Fruit fly (Drosophila melanogaster): ENCODE results near the gene Prp40.

Prp40 gene

dm6 chr2L:3034969-3035368, 11.9 kb downstream of the Prp40 start, which contains the start of gene CG17258:
Gene CG17258, minus strand, starts transcription at chr2L:3035348.
- no peak for TF ChIP-seq CG10543 (GFP tag; optimal IDR thresholded peaks at IDR 0.05)
- no peak for TF ChIP-seq CG7928 (GFP tag; optimal IDR thresholded peaks at IDR 0.05)
- no peak for TF ChIP-seq CG2678 (tag; optimal IDR thresholded peaks at IDR 0.05)
- TF ChIP-seq CTCF (GFP tag; optimal IDR thresholded peaks at IDR 0.05): peak; percentile 78
- no peak for TF ChIP-seq Nf-YB (GFP tag; optimal IDR thresholded peaks at IDR 0.05)
- no peak for TF ChIP-seq repo (GFP tag; optimal IDR thresholded peaks at IDR 0.05)

- no peak for TF ChIP-seq prd (optimal IDR thresholded peaks at IDR 0.05)
- peak; percentile 98 for TF ChIP-seq prd (GFP tag; IDR thresholded peaks at IDR 0.05)
- peak; percentile 93 for TF ChIP-seq CG6272 (GFP tag; IDR thresholded peaks at IDR 0.05)
- TF ChIP-seq crc (GFP tag; optimal IDR thresholded peaks at IDR 0.05): peak; percentile 88
- no peak for TF ChIP-seq CG31441 (GFP tag; IDR thresholded peaks at IDR 0.05)
- peak; percentile 32 for TF ChIP-seq Dp (GFP tag; optimal IDR thresholded peaks at IDR 0.05)
- TF ChIP-seq TFAM (GFP tag; optimal IDR thresholded peaks at IDR 0.05): peak; percentile 38
- TF ChIP-seq CG10543 (GFP tag; optimal IDR thresholded peaks at IDR 0.05): peak; percentile 91
- TF ChIP-seq CG2116 (GFP tag; optimal IDR thresholded peaks at IDR 0.05): peak; percentile 79
- TF ChIP-seq CG18262 (tag; optimal IDR thresholded peaks at IDR 0.05): peak; percentile 91
- peak; percentile 80 for TF ChIP-seq emc (GFP tag; optimal IDR thresholded peaks at IDR 0.05)
- peak; percentile 91 for TF ChIP-seq Atf-2 (GFP tag; optimal IDR thresholded peaks at IDR 0.05)
- peak; percentile 98 for TF ChIP-seq CG9932 (GFP tag; IDR thresholded peaks at IDR 0.05)
- TF ChIP-seq gsb-n (tag; optimal IDR thresholded peaks at IDR 0.05): no peak
- TF ChIP-seq Aef1 (GFP tag; IDR thresholded peaks at IDR 0.05): peak; percentile 91
- peak; percentile 88 for TF ChIP-seq wor (GFP tag; IDR thresholded peaks at IDR 0.05)
- TF ChIP-seq CG8478 (optimal IDR thresholded peaks at IDR 0.05): no peak
- peak; percentile 94 for TF ChIP-seq bab2 (GFP tag; optimal IDR thresholded peaks at IDR 0.05)
- TF ChIP-seq gcm2 (GFP tag; optimal IDR thresholded peaks at IDR 0.05): peak; percentile 53
- TF ChIP-seq eyg (GFP tag; optimal IDR thresholded peaks at IDR 0.05): peak; percentile 76
- TF ChIP-seq CG14050 (GFP tag; IDR thresholded peaks at IDR 0.05): peak; percentile 83
- TF ChIP-seq ci (GFP tag; IDR thresholded peaks at IDR 0.05): peak; percentile 77; the same call in 1 of the 3 replicates
- peak; percentile 76 for TF ChIP-seq scrt (GFP tag; optimal IDR thresholded peaks at IDR 0.05)
- peak; percentile 87 for TF ChIP-seq nerfin-1 (tag; optimal IDR thresholded peaks at IDR 0.05)
- TF ChIP-seq CG8089 (GFP tag; optimal IDR thresholded peaks at IDR 0.05): peak; percentile 83
- peak; percentile 73 for TF ChIP-seq CG3995 (GFP tag; optimal IDR thresholded peaks at IDR 0.05)
- peak; percentile 29 for TF ChIP-seq pfk (GFP tag; optimal IDR thresholded peaks at IDR 0.05)
- peak; percentile 73 for TF ChIP-seq NC2α (GFP tag; optimal IDR thresholded peaks at IDR 0.05)
- TF ChIP-seq chif (GFP tag; optimal IDR thresholded peaks at IDR 0.05): peak; percentile 89 to 94
- TF ChIP-seq trh (GFP tag; optimal IDR thresholded peaks at IDR 0.05): peak; percentile 67
- peak; percentile 93 for TF ChIP-seq Bteb2 (GFP tag; optimal IDR thresholded peaks at IDR 0.05)
- TF ChIP-seq CG1529 (GFP tag; optimal IDR thresholded peaks at IDR 0.05): peak; percentile 72
- TF ChIP-seq CG5180 (GFP tag; optimal IDR thresholded peaks at IDR 0.05): no peak
- peak; percentile 89 for TF ChIP-seq CG18619 (GFP tag; optimal IDR thresholded peaks at IDR 0.05)
- peak; percentile 84 for TF ChIP-seq ERR (GFP tag; optimal IDR thresholded peaks at IDR 0.05)
- TF ChIP-seq jigr1 (GFP tag; IDR thresholded peaks at IDR 0.05): peak; percentile 85; the same call in 2 of the 3 replicates
- TF ChIP-seq Six4 (GFP tag; optimal IDR thresholded peaks at IDR 0.05): peak; percentile 88
- TF ChIP-seq BtbVII (GFP tag; optimal IDR thresholded peaks at IDR 0.05): peak; percentile 76
- TF ChIP-seq sob (GFP tag; IDR thresholded peaks at IDR 0.05): peak; percentile 97
- no peak for TF ChIP-seq bbx (GFP tag; IDR thresholded peaks at IDR 0.05; ENCODE audit: partially characterized antibody)
- TF ChIP-seq PHDP (tag; optimal IDR thresholded peaks at IDR 0.05): peak; percentile 89
- no peak for TF ChIP-seq tio (GFP tag; optimal IDR thresholded peaks at IDR 0.05)
- peak; percentile 92 for TF ChIP-seq CG12942 (GFP tag; optimal IDR thresholded peaks at IDR 0.05)
- TF ChIP-seq CG15696 (tag; optimal IDR thresholded peaks at IDR 0.05): peak; percentile 85
- TF ChIP-seq CG7839 (tag; optimal IDR thresholded peaks at IDR 0.05): peak; percentile 94
- peak; percentile 43 for TF ChIP-seq CG12071 (GFP tag; optimal IDR thresholded peaks at IDR 0.05)
Observed at dm6 chr2L:3037153-3037579, 14.1 kb downstream of the Prp40 start, which contains the start of the genes CG17260 and SerRS. Gene CG17260, plus strand, starts transcription at chr2L:3037230. Gene SerRS, minus strand, starts transcription at chr2L:3037403.
